ENCODE assay signal across 2 worm cellular contexts in the genomic region with DNA sequence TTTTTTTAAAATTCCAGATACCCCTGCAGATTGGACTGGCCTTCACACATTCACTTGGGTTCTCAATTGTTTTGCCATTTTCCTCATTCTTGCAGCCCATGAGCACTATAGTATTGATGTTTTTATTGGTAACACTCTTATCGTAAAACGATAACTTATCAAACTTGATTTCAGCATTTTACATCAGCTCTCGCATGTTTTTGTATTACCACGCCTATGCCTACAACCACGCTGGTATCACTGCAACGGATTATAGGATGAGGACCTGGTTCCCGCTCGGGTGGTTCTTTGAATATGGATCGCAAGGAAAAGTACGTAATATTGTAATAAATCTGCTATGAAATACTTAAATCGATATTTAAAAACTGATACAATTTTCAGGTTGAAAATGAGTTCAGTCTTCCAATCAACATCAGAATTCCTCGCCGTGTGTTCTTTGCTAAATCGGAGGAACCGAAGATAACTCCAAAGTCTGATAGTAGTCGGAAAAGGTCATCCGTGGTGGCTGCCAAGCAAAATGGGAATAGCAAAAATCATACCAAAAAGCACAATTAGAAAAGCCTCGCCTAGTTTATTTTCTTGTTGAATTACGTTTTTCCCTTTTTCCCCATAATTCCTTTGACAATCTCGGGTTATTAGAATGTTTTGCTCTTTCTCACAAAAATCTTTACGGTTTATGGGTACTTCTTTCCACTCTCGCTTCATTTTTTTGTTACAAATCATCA.
TF ChIP-seq lines count a peak whose summit lies in the region.

No protein-coding gene starts in this region.

TF ChIP-seq in whole organism, L3 larva, 47 proteins besides CTCF, POLR2A, EP300 and RAD21:
- peak; percentile 76 for TF ChIP-seq nhr-43 (tag; optimal IDR thresholded peaks at IDR 0.05; lab: Kevin White, UChicago; ENCODE audit: poor library complexity, severe bottlenecking)
- no peak for TF ChIP-seq nhr-237 (tag; optimal IDR thresholded peaks at IDR 0.05; lab: Kevin White, UChicago)
TF ChIP-seq in whole organism, L3 larva: peak in this region for 1.

TF ChIP-seq in whole organism, L4 larva, 104 proteins besides CTCF, POLR2A, EP300 and RAD21:
- TF ChIP-seq T26A8.4 (GFP tag; IDR thresholded peaks at IDR 0.05; lab: Robert Waterston, UW) (peak; percentile 73; the same call in 1 of the 2 replicates), nhr-48 (tag; optimal IDR thresholded peaks at IDR 0.05; lab: Kevin White, UChicago) (no peak), aha-1 (tag; lab: Kevin White, UChicago) (peak; percentile 47), nhr-11 (tag; optimal IDR thresholded peaks at IDR 0.05; lab: Kevin White, UChicago) (no peak), unc-62 (GFP tag; optimal IDR thresholded peaks at IDR 0.05 in 1 of 2; lab: Kevin White, UChicago) (peak in 1 of 2 experiments; percentile 96), unc-62 (tag; optimal IDR thresholded peaks at IDR 0.05; lab: Kevin White, UChicago) (no peak)
